Fruit fly (Drosophila melanogaster) S2 (cell line): Measurements from ENCODE around the gene CG12056.

Experiments
- CG8478 ChIP-seq: fragments of >200 bp; optimal IDR thresholded peaks from 2 replicates; lab custom pipeline; 2018
- CTCF ChIP-seq, 2 experiments: fragments of >200 bp; optimal IDR thresholded peaks; 2 replicates each; lab custom pipeline; 2018

DNA sequence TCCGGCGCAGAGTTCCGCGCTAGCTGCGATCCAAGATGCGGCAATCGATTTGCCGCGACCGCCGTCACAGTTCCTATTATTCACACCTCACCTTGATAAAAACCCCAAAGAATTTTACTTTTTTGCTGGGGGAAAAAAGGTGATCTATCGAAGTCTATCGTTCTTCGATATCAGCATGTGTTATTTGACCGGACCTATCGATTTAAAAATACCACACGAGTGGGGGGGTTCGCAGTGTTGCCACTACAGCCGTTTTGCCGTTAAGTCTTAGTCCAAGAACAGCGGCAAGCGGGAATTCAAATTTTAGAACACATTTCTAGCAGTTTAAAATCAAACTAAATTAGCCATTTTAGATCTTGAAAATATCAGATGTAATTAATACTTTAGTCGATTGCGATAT lies 39.7 kb downstream of the CG12056 start, which contains the start of gene CG12121:
- no peak for TF ChIP-seq CTCF (optimal IDR thresholded peaks at IDR 0.05; lab: Kevin White, UChicago)
- TF ChIP-seq CG8478 (lab: Kevin White, UChicago) = no peak
